Fruit fly (Drosophila melanogaster) whole organism, pupa: ENCODE data around the gene armi.
A peak's percentile ranks its signal among the peaks of the same experiment; 100 is the strongest.

ENCODE experiments used
- CG10348 ChIP-seq: fragments of 200-800 bp; sonication (Bioruptor generic); IDR thresholded peaks from 2 replicates; pipeline ENCODE4 v1.3.6; 2022; ENCODE audit warnings: missing biosample characterization, missing genetic modification characterization
- CG12605 ChIP-seq: fragments of 200-800 bp; sonication (Bioruptor generic); IDR thresholded peaks from 2 replicates; pipeline ENCODE4 v1.3.6; 2022; ENCODE audit warnings: missing biosample characterization, missing genetic modification characterization
- CG13204 ChIP-seq: fragments of 200-800 bp; sonication (Bioruptor generic); optimal IDR thresholded peaks from 2 replicates; lab custom pipeline; 2018; ENCODE audit warnings: missing biosample characterization, mild to moderate bottlenecking, missing genetic modification characterization, moderate library complexity
- CG14655 ChIP-seq: fragments of 200-800 bp; sonication (Bioruptor generic); optimal IDR thresholded peaks from 3 replicates; lab custom pipeline; 2017; ENCODE audit warnings: mild to moderate bottlenecking, missing biosample characterization, missing genetic modification reagents, missing genetic modification characterization
- CG15710 ChIP-seq: fragments of 200-800 bp; sonication (Bioruptor generic); optimal IDR thresholded peaks from 2 replicates; lab custom pipeline; 2018; ENCODE audit warnings: missing biosample characterization, mild to moderate bottlenecking, missing genetic modification characterization, moderate library complexity
- CG17806 ChIP-seq: fragments of 200-800 bp; sonication (Bioruptor generic); optimal IDR thresholded peaks from 2 replicates; lab custom pipeline; 2018; ENCODE audit warnings: missing biosample characterization, mild to moderate bottlenecking, missing genetic modification characterization, moderate library complexity
- CG34367 ChIP-seq: fragments of 200-800 bp; sonication (Bioruptor generic); optimal IDR thresholded peaks from 2 replicates; lab custom pipeline; 2018; ENCODE audit warnings: missing biosample characterization, mild to moderate bottlenecking, missing genetic modification characterization
- CG4496 ChIP-seq: fragments of 200-800 bp; sonication (Bioruptor generic); IDR thresholded peaks from 3 replicates; pipeline ENCODE4 v1.3.6; 2022; ENCODE audit warnings: missing biosample characterization, missing genetic modification characterization
- CG9948 ChIP-seq: fragments of 200-800 bp; sonication (Bioruptor generic); optimal IDR thresholded peaks from 2 replicates; lab custom pipeline; 2018; ENCODE audit warnings: missing biosample characterization, mild to moderate bottlenecking, missing genetic modification characterization, moderate library complexity
- D1 ChIP-seq: fragments of 200-800 bp; sonication (Bioruptor generic); optimal IDR thresholded peaks from 2 replicates; lab custom pipeline; 2018; ENCODE audit warnings: missing biosample characterization, mild to moderate bottlenecking, missing genetic modification characterization, moderate library complexity
- Snoo ChIP-seq: fragments of 200-800 bp; sonication (Bioruptor generic); optimal IDR thresholded peaks from 3 replicates; lab custom pipeline; 2017; ENCODE audit warnings: missing biosample characterization, mild to moderate bottlenecking, missing genetic modification characterization, inconsistent platforms

DNA sequence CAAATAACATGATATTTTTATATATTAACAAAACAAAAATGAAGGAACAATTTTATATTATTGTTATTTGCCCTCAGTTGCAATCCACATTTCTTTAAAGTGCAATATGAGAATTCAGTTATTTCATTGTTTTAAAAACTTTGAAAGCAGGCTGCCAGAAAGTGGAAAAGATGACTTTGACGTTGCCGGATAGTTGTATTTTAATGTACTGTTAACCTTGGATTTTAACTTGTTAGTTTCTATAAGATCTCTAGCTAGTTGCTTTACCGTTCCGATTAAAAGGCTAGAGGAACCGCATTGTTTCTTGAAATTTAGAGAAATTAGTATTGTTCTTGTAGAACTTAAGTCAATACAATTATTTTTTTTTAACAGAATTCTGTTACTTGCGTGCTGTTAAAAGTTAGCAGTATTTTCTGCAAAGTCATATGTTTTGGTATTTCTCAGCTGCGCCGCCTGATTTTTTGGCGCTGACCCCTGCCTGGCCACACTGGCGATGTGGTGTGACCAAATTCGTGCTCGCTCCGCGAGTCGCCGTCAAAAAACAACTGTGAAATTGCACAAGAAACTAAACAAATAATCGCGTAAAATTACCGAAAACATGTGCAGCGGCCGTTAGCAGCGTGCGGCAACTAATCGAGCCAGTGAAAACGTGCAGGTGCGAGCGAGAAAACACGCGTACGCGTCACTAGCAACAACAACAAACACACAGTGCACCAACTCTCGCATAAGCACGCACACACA, 54.3 kb downstream of the armi start, which contains the start of gene Eip63E:
- no peak; the same call in 2 of the 3 replicates for TF ChIP-seq CG4496 (GFP tag; lab: Robert Waterston, UW)
- TF ChIP-seq CG34367 (tag; lab: Kevin White, UChicago) = no peak
- 0 out of 2 replicates have a peak, but pooled peaks have one; percentile 27 for TF ChIP-seq CG12605 (GFP tag; lab: Robert Waterston, UW)
- no peak for TF ChIP-seq CG10348 (GFP tag; lab: Robert Waterston, UW)
- no peak for TF ChIP-seq CG9948 (tag; lab: Kevin White, UChicago)
- TF ChIP-seq CG13204 (GFP tag; lab: Kevin White, UChicago) = peak; percentile 4
- TF ChIP-seq Snoo = peak; percentile 28
- peak; percentile 16 for TF ChIP-seq CG15710 (tag; lab: Kevin White, UChicago)
- TF ChIP-seq CG17806 (tag; lab: Kevin White, UChicago) = no peak
- TF ChIP-seq CG14655 = peak; percentile 3
- no peak for TF ChIP-seq D1
